Fruit fly (Drosophila melanogaster) whole organism, pupa: Measurements from ENCODE around the gene CG1314.

Experiments
- CG12605 ChIP-seq: fragments of 200-800 bp; sonication (Bioruptor generic); IDR thresholded peaks from 2 replicates; pipeline ENCODE4 v1.3.6; 2022; ENCODE audit warnings: missing biosample characterization, missing genetic modification characterization
- CG13204 ChIP-seq: fragments of 200-800 bp; sonication (Bioruptor generic); optimal IDR thresholded peaks from 2 replicates; lab custom pipeline; 2018; ENCODE audit warnings: missing biosample characterization, mild to moderate bottlenecking, missing genetic modification characterization, moderate library complexity
- CG14655 ChIP-seq: fragments of 200-800 bp; sonication (Bioruptor generic); optimal IDR thresholded peaks from 3 replicates; lab custom pipeline; 2017; ENCODE audit warnings: mild to moderate bottlenecking, missing biosample characterization, missing genetic modification reagents, missing genetic modification characterization
- CG15710 ChIP-seq: fragments of 200-800 bp; sonication (Bioruptor generic); optimal IDR thresholded peaks from 2 replicates; lab custom pipeline; 2018; ENCODE audit warnings: missing biosample characterization, mild to moderate bottlenecking, missing genetic modification characterization, moderate library complexity
- CG17806 ChIP-seq: fragments of 200-800 bp; sonication (Bioruptor generic); optimal IDR thresholded peaks from 2 replicates; lab custom pipeline; 2018; ENCODE audit warnings: missing biosample characterization, mild to moderate bottlenecking, missing genetic modification characterization, moderate library complexity
- CG4496 ChIP-seq: fragments of 200-800 bp; sonication (Bioruptor generic); IDR thresholded peaks from 3 replicates; pipeline ENCODE4 v1.3.6; 2022; ENCODE audit warnings: missing biosample characterization, missing genetic modification characterization
- CG8159 ChIP-seq: fragments of 200-800 bp; sonication (Bioruptor generic); optimal IDR thresholded peaks from 3 replicates; lab custom pipeline; 2018; ENCODE audit warnings: missing biosample characterization, mild to moderate bottlenecking, missing genetic modification characterization, moderate library complexity
- CG8301 ChIP-seq: fragments of 200-800 bp; sonication (Bioruptor generic); optimal IDR thresholded peaks from 2 replicates; lab custom pipeline; 2018; ENCODE audit warnings: missing biosample characterization, mild to moderate bottlenecking, missing genetic modification characterization
- CG9948 ChIP-seq: fragments of 200-800 bp; sonication (Bioruptor generic); optimal IDR thresholded peaks from 2 replicates; lab custom pipeline; 2018; ENCODE audit warnings: missing biosample characterization, mild to moderate bottlenecking, missing genetic modification characterization, moderate library complexity
- EcR ChIP-seq: fragments of 200-800 bp; sonication (Bioruptor generic); optimal IDR thresholded peaks from 3 replicates; lab custom pipeline; 2019; ENCODE audit warnings: missing biosample characterization, missing genetic modification characterization, mild to moderate bottlenecking, moderate library complexity, missing genetic modification reagents
- Ets98B ChIP-seq: fragments of 200-800 bp; sonication (Bioruptor generic); IDR thresholded peaks from 2 replicates; pipeline ENCODE4 v1.3.6; 2022; ENCODE audit warnings: missing biosample characterization, missing genetic modification characterization
- Snoo ChIP-seq: fragments of 200-800 bp; sonication (Bioruptor generic); optimal IDR thresholded peaks from 3 replicates; lab custom pipeline; 2017; ENCODE audit warnings: missing biosample characterization, mild to moderate bottlenecking, missing genetic modification characterization, inconsistent platforms
- fd96Ca ChIP-seq: fragments of 200-800 bp; sonication (Bioruptor generic); IDR thresholded peaks from 3 replicates; pipeline ENCODE4 v1.3.6; 2022; ENCODE audit warnings: missing biosample characterization, missing genetic modification characterization
- gl ChIP-seq: fragments of 200-800 bp; sonication (Bioruptor generic); optimal IDR thresholded peaks from 2 replicates; lab custom pipeline; 2018; ENCODE audit warnings: missing biosample characterization, mild to moderate bottlenecking, missing genetic modification characterization

- no peak for TF ChIP-seq CG12605 (GFP tag; lab: Robert Waterston, UW)
- TF ChIP-seq Ets98B (GFP tag; lab: Robert Waterston, UW): no peak
- no peak for TF ChIP-seq fd96Ca (GFP tag; lab: Robert Waterston, UW)
- no peak for TF ChIP-seq CG14655 (GFP tag; lab: Kevin White, UChicago)
- no peak for TF ChIP-seq CG15710 (tag; lab: Kevin White, UChicago)
- TF ChIP-seq EcR (GFP tag; lab: Kevin White, UChicago): no peak
- no peak for TF ChIP-seq Snoo (tag; lab: Kevin White, UChicago)
- no peak for TF ChIP-seq CG8159
- TF ChIP-seq CG9948: no peak
- no peak for TF ChIP-seq CG13204 (GFP tag; lab: Kevin White, UChicago)
- TF ChIP-seq CG17806 (tag; lab: Kevin White, UChicago): no peak
- TF ChIP-seq gl (tag; lab: Kevin White, UChicago): no peak
- no peak for TF ChIP-seq CG8301 (tag; lab: Kevin White, UChicago)
- TF ChIP-seq CG4496: no peak
Measured at dm6 chrX:20826147-20826546, 43.0 kb downstream of the CG1314 start.
